Fruit fly (Drosophila melanogaster): Measurements from ENCODE around the gene Tsp3A.

Tsp3A gene

DNA sequence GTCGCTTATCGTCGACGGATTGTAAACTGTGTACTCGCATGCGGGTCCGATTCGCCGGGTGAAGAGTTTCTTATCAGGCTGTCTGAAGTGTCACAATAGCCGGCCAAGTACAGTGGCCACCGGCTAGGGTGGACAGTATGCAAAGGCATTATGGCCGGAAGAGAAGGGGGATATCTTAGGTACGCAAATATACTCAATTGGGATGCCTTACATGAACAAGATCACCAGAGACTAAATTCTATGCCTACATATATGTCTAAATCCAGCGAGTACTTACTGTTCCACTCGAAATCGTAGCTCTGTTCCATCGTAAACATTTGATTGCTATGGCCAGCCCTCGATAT is 25.8 kb downstream of the Tsp3A start (continued):
- TF ChIP-seq stc (GFP tag; IDR thresholded peaks at IDR 0.05) (peak; percentile 92), D19A (tag; optimal IDR thresholded peaks at IDR 0.05) (peak; percentile 78), nmo (GFP tag; optimal IDR thresholded peaks at IDR 0.05) (peak; percentile 89), CG15011 (GFP tag; optimal IDR thresholded peaks at IDR 0.05) (peak; percentile 78), Doc3 (GFP tag; IDR thresholded peaks at IDR 0.05; ENCODE audit: partially characterized antibody) (no peak), HmgD (GFP tag; optimal IDR thresholded peaks at IDR 0.05) (peak; percentile 74), pfk (GFP tag; optimal IDR thresholded peaks at IDR 0.05) (no peak), zen2 (GFP tag; IDR thresholded peaks at IDR 0.05; ENCODE audit: partially characterized antibody) (no peak), tll (GFP tag; optimal IDR thresholded peaks at IDR 0.05) (no peak), Stat92E (GFP tag; optimal IDR thresholded peaks at IDR 0.05) (no peak), tin (GFP tag; optimal IDR thresholded peaks at IDR 0.05) (peak; percentile 90), vfl (GFP tag; optimal IDR thresholded peaks at IDR 0.05) (peak; percentile 84), CG4424 (GFP tag; optimal IDR thresholded peaks at IDR 0.05) (peak; percentile 84), CG34422 (GFP tag; IDR thresholded peaks at IDR 0.05) (peak; percentile 98), maf-S (GFP tag; optimal IDR thresholded peaks at IDR 0.05) (peak; percentile 88), CG9609 (GFP tag; optimal IDR thresholded peaks at IDR 0.05) (peak; percentile 92), dmrt99B (tag; optimal IDR thresholded peaks at IDR 0.05) (peak; percentile 92), crc (GFP tag; optimal IDR thresholded peaks at IDR 0.05) (peak; percentile 80), dpn (GFP tag; optimal IDR thresholded peaks at IDR 0.05) (peak; percentile 95), HmgZ (tag; optimal IDR thresholded peaks at IDR 0.05) (peak; percentile 95), CG3163 (GFP tag; optimal IDR thresholded peaks at IDR 0.05) (peak; percentile 78), CG18476 (GFP tag; optimal IDR thresholded peaks at IDR 0.05) (peak; percentile 83), CG10366 (GFP tag; IDR thresholded peaks at IDR 0.05) (peak; percentile 93), Taf1 (GFP tag; IDR thresholded peaks at IDR 0.05) (peak; percentile 94), CG10431 (GFP tag; optimal IDR thresholded peaks at IDR 0.05) (no peak), CG4854 (GFP tag; optimal IDR thresholded peaks at IDR 0.05) (peak; percentile 89), ERR (GFP tag; optimal IDR thresholded peaks at IDR 0.05) (peak; percentile 93), dysf (GFP tag; IDR thresholded peaks at IDR 0.05) (peak; percentile 97), B-H2 (GFP tag; optimal IDR thresholded peaks at IDR 0.05) (peak; percentile 35), zfh1 (GFP tag; IDR thresholded peaks at IDR 0.05) (peak; percentile 95), CG8478 (optimal IDR thresholded peaks at IDR 0.05) (no peak), pho (GFP tag; optimal IDR thresholded peaks at IDR 0.05) (peak; percentile 90), psq (GFP tag; optimal IDR thresholded peaks at IDR 0.05) (no peak), inv (GFP tag; IDR thresholded peaks at IDR 0.05; ENCODE audit: partially characterized antibody) (no peak), ssp (GFP tag; IDR thresholded peaks at IDR 0.05) (peak; percentile 86), CG7786 (GFP tag; optimal IDR thresholded peaks at IDR 0.05) (peak; percentile 95), MBD-R2 (GFP tag; IDR thresholded peaks at IDR 0.05) (peak; percentile 88), Mes4 (GFP tag; optimal IDR thresholded peaks at IDR 0.05) (peak; percentile 64), CG9797 (GFP tag; optimal IDR thresholded peaks at IDR 0.05) (peak; percentile 18), CG9215 (GFP tag; IDR thresholded peaks at IDR 0.05) (peak; percentile 92), amos (GFP tag; IDR thresholded peaks at IDR 0.05; ENCODE audit: partially characterized antibody) (no peak), Bteb2 (GFP tag; optimal IDR thresholded peaks at IDR 0.05) (peak; percentile 76), cg (GFP tag; optimal IDR thresholded peaks at IDR 0.05) (no peak), ro (GFP tag; IDR thresholded peaks at IDR 0.05) (peak; percentile 71), mirr (GFP tag; optimal IDR thresholded peaks at IDR 0.05) (peak; percentile 75), Xbp1 (GFP tag; optimal IDR thresholded peaks at IDR 0.05) (peak; percentile 92), dan (GFP tag; IDR thresholded peaks at IDR 0.05) (peak; percentile 63), Pdp1 (GFP tag; optimal IDR thresholded peaks at IDR 0.05) (peak; percentile 88 to 95), HLH54F (GFP tag; optimal IDR thresholded peaks at IDR 0.05) (peak; percentile 91), Hsf (GFP tag; optimal IDR thresholded peaks at IDR 0.05) (peak; percentile 88), usp (GFP tag; optimal IDR thresholded peaks at IDR 0.05) (no peak), CG3995 (GFP tag; optimal IDR thresholded peaks at IDR 0.05) (peak; percentile 75)
